Worm (Caenorhabditis elegans) whole organism, L1 larva: Measurements from ENCODE around the gene R10H10.4.

Source experiments
- Y116A8C.19 ChIP-seq: sonication (generic microtip); optimal IDR thresholded peaks from 2 replicates; lab custom pipeline; 2016; ENCODE audit warnings: missing compliant biosample characterization, missing genetic modification characterization, borderline replicate concordance
- alr-1 ChIP-seq: fragments of 200-800 bp; sonication (Bioruptor generic); optimal IDR thresholded peaks from 2 replicates; lab custom pipeline; 2018; ENCODE audit warnings: borderline replicate concordance, mild to moderate bottlenecking, missing genetic modification characterization, missing compliant biosample characterization
- blmp-1 ChIP-seq: fragments of 150-350 bp; optimal IDR thresholded peaks from 2 replicates; lab custom pipeline; 2014; ENCODE audit warnings: missing biosample characterization, missing genetic modification characterization
- ceh-63 ChIP-seq: fragments of 200-800 bp; sonication (Bioruptor generic); optimal IDR thresholded peaks from 2 replicates; lab custom pipeline; 2018; ENCODE audit warnings: mild to moderate bottlenecking, missing genetic modification characterization, missing compliant biosample characterization
- ceh-8 ChIP-seq: fragments of 200-800 bp; sonication (Bioruptor generic); optimal IDR thresholded peaks from 2 replicates; lab custom pipeline; 2018; ENCODE audit warnings: mild to moderate bottlenecking, missing genetic modification characterization, moderate library complexity, missing compliant biosample characterization
- ceh-90 ChIP-seq: sonication (generic microtip); optimal IDR thresholded peaks from 2 replicates; lab custom pipeline; 2016; ENCODE audit warnings: missing genetic modification characterization, missing compliant biosample characterization
- ces-1 ChIP-seq: fragments of 150-350 bp; optimal IDR thresholded peaks from 2 replicates; lab custom pipeline; 2014; ENCODE audit warnings: missing biosample characterization, missing genetic modification reagents, missing genetic modification characterization
- efl-1 ChIP-seq, 4 experiments: fragments of 150-350 bp; optimal IDR thresholded peaks in 3 of 4; peaks in 1 of 4; 1 replicate in 1 of 4; 2 replicates in 3 of 4; lab custom pipeline; 2014; ENCODE audit warnings: missing biosample characterization in 2 of 4, missing genetic modification characterization in 2 of 4, missing genetic modification reagents in 2 of 4
- egl-13 ChIP-seq: sonication (generic microtip); optimal IDR thresholded peaks from 2 replicates; lab custom pipeline; 2016; ENCODE audit warnings: missing genotype, missing genetic modification reagents, missing genetic modification characterization, missing compliant biosample characterization
- elt-2 ChIP-seq: sonication (generic microtip); optimal IDR thresholded peaks from 2 replicates; lab custom pipeline; 2016; ENCODE audit warnings: missing genetic modification characterization, mild to moderate bottlenecking, inconsistent platforms, missing compliant biosample characterization, missing genetic modification reagents
- fkh-10 ChIP-seq: sonication (generic microtip); optimal IDR thresholded peaks from 2 replicates; lab custom pipeline; 2017; ENCODE audit warnings: missing biosample characterization, missing genetic modification reagents, missing genetic modification characterization
- grh-1 ChIP-seq: fragments of 200-800 bp; sonication (Bioruptor generic); IDR thresholded peaks from 2 replicates; pipeline ENCODE4 v1.3.6; 2022; ENCODE audit warnings: missing genetic modification reagents, missing genetic modification characterization, missing compliant biosample characterization
- hlh-4 ChIP-seq: sonication (generic microtip); optimal IDR thresholded peaks from 2 replicates; lab custom pipeline; 2016; ENCODE audit warnings: mild to moderate bottlenecking, missing genetic modification characterization, missing compliant biosample characterization
- lin-14 ChIP-seq: fragments of 200-800 bp; sonication (Bioruptor generic); optimal IDR thresholded peaks from 2 replicates; lab custom pipeline; 2018; ENCODE audit warnings: mild to moderate bottlenecking, missing genetic modification characterization, moderate library complexity, missing compliant biosample characterization
- lin-15B ChIP-seq: fragments of 150-350 bp; sonication (generic microtip); optimal IDR thresholded peaks from 3 replicates; lab custom pipeline; 2014; ENCODE audit warnings: missing biosample characterization, missing genetic modification characterization
- lin-35 ChIP-seq, 2 experiments: fragments of 150-350 bp; optimal IDR thresholded peaks; 2 replicates each; lab custom pipeline; 2014; ENCODE audit warnings: missing biosample characterization in 2 of 2, missing genetic modification characterization in 2 of 2, missing genetic modification reagents in 2 of 2
- mdl-1 ChIP-seq, 2 experiments: fragments of 150-350 bp; optimal IDR thresholded peaks; 2 replicates each; lab custom pipeline; 2014 to 2017; ENCODE audit warnings: missing biosample characterization in 2 of 2, missing genetic modification characterization in 2 of 2, inconsistent platforms in 1 of 2
- nhr-11 ChIP-seq: fragments of 150-350 bp; optimal IDR thresholded peaks from 2 replicates; lab custom pipeline; 2014; ENCODE audit warnings: missing biosample characterization, missing genetic modification characterization
- nhr-19 ChIP-seq: fragments of 200-800 bp; sonication (Bioruptor generic); conservative IDR thresholded peaks from 2 replicates; pipeline ENCODE4 v1.3.6; 2022; ENCODE audit warnings: missing genetic modification characterization, missing compliant biosample characterization
- nhr-20 ChIP-seq: sonication (generic microtip); optimal IDR thresholded peaks from 2 replicates; lab custom pipeline; 2016; ENCODE audit warnings: mild to moderate bottlenecking, missing genetic modification characterization, missing compliant biosample characterization
- nhr-47 ChIP-seq: sonication (generic microtip); optimal IDR thresholded peaks from 2 replicates; lab custom pipeline; 2016; ENCODE audit warnings: mild to moderate bottlenecking, missing genetic modification characterization, moderate library complexity, missing compliant biosample characterization
- nhr-71 ChIP-seq: sonication (generic microtip); optimal IDR thresholded peaks from 2 replicates; lab custom pipeline; 2016; ENCODE audit warnings: mild to moderate bottlenecking, missing genetic modification characterization, moderate library complexity, missing compliant biosample characterization
- nhr-76 ChIP-seq: sonication (generic microtip); optimal IDR thresholded peaks from 2 replicates; lab custom pipeline; 2017; ENCODE audit warnings: missing biosample characterization, missing genetic modification characterization
- nhr-90 ChIP-seq: sonication (generic microtip); optimal IDR thresholded peaks from 2 replicates; lab custom pipeline; 2016; ENCODE audit warnings: mild to moderate bottlenecking, missing genetic modification characterization, missing compliant biosample characterization; ENCODE audit not compliant: poor library complexity
- pag-3 ChIP-seq: sonication (generic microtip); optimal IDR thresholded peaks from 2 replicates; lab custom pipeline; 2017; ENCODE audit warnings: missing genetic modification characterization, mild to moderate bottlenecking, missing compliant biosample characterization, antibody characterized with exemption, borderline replicate concordance; ENCODE audit not compliant: insufficient read depth
- pax-3 ChIP-seq: fragments of 200-800 bp; sonication (Bioruptor generic); optimal IDR thresholded peaks from 2 replicates; lab custom pipeline; 2018; ENCODE audit warnings: mild to moderate bottlenecking, missing genetic modification characterization, moderate library complexity, missing compliant biosample characterization
- pqm-1 ChIP-seq: sonication (generic microtip); optimal IDR thresholded peaks from 3 replicates; lab custom pipeline; 2017; ENCODE audit warnings: missing biosample characterization, missing genetic modification characterization
- rnt-1 ChIP-seq: sonication (generic microtip); optimal IDR thresholded peaks from 2 replicates; lab custom pipeline; 2016; ENCODE audit warnings: mild to moderate bottlenecking, missing genetic modification characterization, moderate library complexity, missing compliant biosample characterization
- snpc-4 ChIP-seq: fragments of 150-350 bp; optimal IDR thresholded peaks from 2 replicates; lab custom pipeline; 2014; ENCODE audit warnings: missing biosample characterization, missing genetic modification characterization
- snu-23 ChIP-seq: sonication (generic microtip); optimal IDR thresholded peaks from 2 replicates; lab custom pipeline; 2016; ENCODE audit warnings: missing genetic modification characterization, missing compliant biosample characterization
- sox-4 ChIP-seq: sonication (generic microtip); optimal IDR thresholded peaks from 2 replicates; lab custom pipeline; 2016; ENCODE audit warnings: missing genetic modification characterization, missing compliant biosample characterization
- swsn-7 ChIP-seq: sonication (generic microtip); optimal IDR thresholded peaks from 2 replicates; lab custom pipeline; 2016; ENCODE audit warnings: missing genetic modification characterization, missing compliant biosample characterization
- tbx-2 ChIP-seq: sonication (generic microtip); optimal IDR thresholded peaks from 2 replicates; lab custom pipeline; 2016; ENCODE audit warnings: missing genetic modification characterization, missing compliant biosample characterization
- tlp-1 ChIP-seq: fragments of 150-350 bp; optimal IDR thresholded peaks from 2 replicates; lab custom pipeline; 2014; ENCODE audit warnings: missing biosample characterization, missing genetic modification characterization
- unc-62 ChIP-seq: fragments of 150-350 bp; optimal IDR thresholded peaks from 2 replicates; lab custom pipeline; 2014; ENCODE audit warnings: missing biosample characterization, missing genetic modification reagents, missing genetic modification characterization
- unc-86 ChIP-seq: sonication (generic microtip); optimal IDR thresholded peaks from 2 replicates; lab custom pipeline; 2016; ENCODE audit warnings: missing genetic modification characterization, missing compliant biosample characterization
- xbp-1 ChIP-seq: sonication (generic microtip); optimal IDR thresholded peaks from 2 replicates; lab custom pipeline; 2016; ENCODE audit warnings: missing genetic modification characterization, missing compliant biosample characterization
- zip-4 ChIP-seq: fragments of 200-800 bp; sonication (Bioruptor generic); optimal IDR thresholded peaks from 2 replicates; lab custom pipeline; 2018; ENCODE audit warnings: mild to moderate bottlenecking, missing genetic modification characterization, moderate library complexity, missing compliant biosample characterization
- ztf-11 ChIP-seq, 2 experiments: sonication (generic microtip); optimal IDR thresholded peaks; 2 replicates each; lab custom pipeline; 2016 to 2017; ENCODE audit warnings: missing genetic modification characterization in 2 of 2, missing biosample characterization in 1 of 2, missing compliant biosample characterization in 1 of 2

R10H10.4 gene

DNA sequence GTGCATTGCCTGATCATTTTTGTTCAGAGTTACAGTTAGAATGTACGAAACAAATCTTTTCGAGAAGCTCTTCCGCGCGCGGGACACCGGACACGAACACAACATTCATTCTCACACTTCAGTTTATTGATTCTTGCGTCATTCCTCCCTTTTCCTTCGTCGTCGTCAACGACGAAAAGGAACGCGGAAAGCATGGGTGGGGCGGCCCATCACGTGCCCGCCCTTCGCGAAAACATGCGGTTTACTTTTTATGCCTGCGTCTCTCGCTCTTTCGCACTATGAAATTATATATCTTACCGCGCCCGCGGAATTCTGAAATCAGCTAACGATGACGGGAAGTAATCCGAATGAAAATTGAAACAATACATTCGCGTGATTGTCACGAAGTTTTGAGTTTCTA is 14.1 kb downstream of the R10H10.4 start (continued):
- TF ChIP-seq lin-14 (GFP tag; lab: Kevin White, UChicago) (peak; percentile 85), nhr-90 (peak; percentile 47), elt-2 (tag; lab: Kevin White, UChicago) (peak; percentile 14), pax-3 (tag; lab: Kevin White, UChicago) (peak; percentile 51), nhr-11 (tag; lab: Kevin White, UChicago) (no peak), tlp-1 (tag; lab: Kevin White, UChicago) (no peak), pqm-1 (tag; lab: Kevin White, UChicago) (no peak), egl-13 (tag; lab: Kevin White, UChicago) (peak; percentile 40), snpc-4 (tag; lab: Kevin White, UChicago) (no peak), nhr-19 (GFP tag; lab: Robert Waterston, UW) (peak; percentile 46), rnt-1 (tag; lab: Kevin White, UChicago) (peak; percentile 68), unc-62 (no peak), ceh-63 (no peak), ceh-90 (no peak), efl-1 (optimal IDR thresholded peaks at IDR 0.05; lab: Kevin White, UChicago) (peak; percentile 32 to 36), efl-1 (GFP tag; optimal IDR thresholded peaks at IDR 0.05 in 1 of 2; lab: Kevin White, UChicago) (peak; percentile 41 to 94), lin-15B (no peak), sox-4 (tag; lab: Kevin White, UChicago) (no peak), hlh-4 (tag; lab: Kevin White, UChicago) (no peak), alr-1 (tag; lab: Kevin White, UChicago) (no peak), Y116A8C.19 (tag; lab: Kevin White, UChicago) (no peak), ceh-8 (no peak), nhr-71 (tag; lab: Kevin White, UChicago) (peak; percentile 74), grh-1 (no peak), tbx-2 (tag; lab: Kevin White, UChicago) (peak; percentile 50), swsn-7 (tag; lab: Kevin White, UChicago) (peak; percentile 34), nhr-76 (tag; lab: Kevin White, UChicago) (no peak), unc-86 (tag; lab: Kevin White, UChicago) (peak; percentile 10), mdl-1 (tag; optimal IDR thresholded peaks at IDR 0.05; lab: Kevin White, UChicago) (peak in 1 of 2 experiments; percentile 65), ces-1 (GFP tag; lab: Kevin White, UChicago) (no peak), nhr-20 (tag; lab: Kevin White, UChicago) (peak; percentile 60), pag-3 (tag; lab: Kevin White, UChicago) (no peak), zip-4 (GFP tag; lab: Kevin White, UChicago) (no peak), ztf-11 (tag; optimal IDR thresholded peaks at IDR 0.05; lab: Kevin White, UChicago) (peak in 1 of 2 experiments; percentile 40), fkh-10 (GFP tag; lab: Kevin White, UChicago) (peak; percentile 8), xbp-1 (tag; lab: Kevin White, UChicago) (peak; percentile 12), snu-23 (GFP tag; lab: Kevin White, UChicago) (peak; percentile 61), nhr-47 (peak; percentile 55)

DNA sequence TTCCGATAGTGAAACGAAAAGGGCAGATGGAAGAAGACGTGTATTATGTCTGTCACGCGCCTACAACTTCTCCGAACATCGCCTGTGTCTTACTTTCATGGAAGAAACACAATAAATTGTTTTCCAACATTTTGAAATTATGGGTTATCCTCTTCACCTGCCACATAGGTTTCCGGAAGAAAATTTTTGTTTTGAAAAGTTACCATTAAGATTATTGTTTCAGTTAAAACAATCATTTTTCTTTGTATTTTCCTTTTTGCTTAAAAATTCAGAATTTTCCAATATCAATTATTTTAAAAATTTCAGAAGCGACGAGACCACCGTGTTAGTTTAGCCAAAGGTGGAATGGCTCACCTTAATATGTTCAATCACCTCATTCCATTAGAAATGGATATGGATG is 20.2 kb downstream of the R10H10.4 start, which contains the start of gene mask-1:
Gene mask-1, plus strand, starts transcription at position 301 of the 400 bp plus-strand sequence.
- TF ChIP-seq lin-35 (GFP tag; optimal IDR thresholded peaks at IDR 0.05; lab: Kevin White, UChicago), result no peak
- TF ChIP-seq lin-14 (GFP tag; lab: Kevin White, UChicago), result no peak
- TF ChIP-seq ceh-90, result no peak
- peak; percentile 23 for TF ChIP-seq blmp-1 (tag; lab: Kevin White, UChicago)
- TF ChIP-seq, all 84 proteins: peak for 1
